Fruit fly (Drosophila melanogaster) whole organism, embryonic: Measurements from ENCODE around the gene CG11378.

Experiments used
- Atf6 ChIP-seq: fragments of 200-800 bp; sonication (Bioruptor generic); IDR thresholded peaks from 2 replicates; pipeline ENCODE4 v1.3.6; 2022; ENCODE audit warnings: missing biosample characterization, missing genetic modification characterization
- Bdp1 ChIP-seq: fragments of 200-800 bp; sonication (Bioruptor generic); optimal IDR thresholded peaks from 3 replicates; lab custom pipeline; 2016; ENCODE audit warnings: missing biosample characterization, missing genetic modification characterization
- CG10654 ChIP-seq: fragments of 200-800 bp; sonication (Bioruptor generic); optimal IDR thresholded peaks from 2 replicates; lab custom pipeline; 2016; ENCODE audit warnings: missing biosample characterization, missing genetic modification characterization
- CG11093 ChIP-seq: fragments of 200-800 bp; sonication (Bioruptor generic); IDR thresholded peaks from 3 replicates; pipeline ENCODE4 v1.3.6; 2022; ENCODE audit warnings: missing biosample characterization, missing genetic modification characterization
- CG13424 ChIP-seq: fragments of 200-800 bp; sonication (Bioruptor generic); optimal IDR thresholded peaks from 2 replicates; lab custom pipeline; 2019; ENCODE audit warnings: missing biosample characterization, mild to moderate bottlenecking, missing genetic modification characterization, moderate library complexity
- CG13894 ChIP-seq: fragments of 200-800 bp; sonication (Bioruptor generic); optimal IDR thresholded peaks from 3 replicates; lab custom pipeline; 2018; ENCODE audit warnings: missing biosample characterization, mild to moderate bottlenecking, missing genetic modification characterization, moderate library complexity
- CG14014 ChIP-seq: fragments of 200-800 bp; sonication (Bioruptor generic); IDR thresholded peaks from 2 replicates; pipeline ENCODE4 v1.3.6; 2022; ENCODE audit warnings: missing biosample characterization, missing genetic modification characterization
- CG17359 ChIP-seq: fragments of 200-800 bp; sonication (Bioruptor generic); optimal IDR thresholded peaks from 3 replicates; lab custom pipeline; 2018; ENCODE audit warnings: missing biosample characterization, mild to moderate bottlenecking, missing genetic modification characterization, moderate library complexity
- CG3847 ChIP-seq: fragments of 200-800 bp; sonication (Bioruptor generic); IDR thresholded peaks from 2 replicates; pipeline ENCODE4 v1.3.6; 2022; ENCODE audit warnings: missing biosample characterization, missing genetic modification characterization
- CG4424 ChIP-seq: fragments of 200-800 bp; sonication (Bioruptor generic); optimal IDR thresholded peaks from 3 replicates; lab custom pipeline; 2016; ENCODE audit warnings: missing biosample characterization, missing genetic modification characterization
- CG4820 ChIP-seq: fragments of 200-800 bp; sonication (Bioruptor generic); optimal IDR thresholded peaks from 3 replicates; lab custom pipeline; 2016; ENCODE audit warnings: missing biosample characterization, missing genetic modification characterization
- CG8290 ChIP-seq, 3 experiments: fragments of 200-800 bp; sonication (Bioruptor generic); optimal IDR thresholded peaks; 2 replicates each; lab custom pipeline; 2016 to 2019; ENCODE audit warnings: missing biosample characterization in 3 of 3, missing genetic modification characterization in 3 of 3, mild to moderate bottlenecking in 2 of 3, moderate library complexity in 1 of 3
- CG9817 ChIP-seq: fragments of 200-800 bp; sonication (Bioruptor generic); optimal IDR thresholded peaks from 2 replicates; lab custom pipeline; 2018; ENCODE audit warnings: missing biosample characterization, mild to moderate bottlenecking, missing genetic modification characterization, moderate library complexity
- CHES-1-like ChIP-seq: fragments of 200-800 bp; sonication (Bioruptor generic); optimal IDR thresholded peaks from 2 replicates; lab custom pipeline; 2016; ENCODE audit warnings: missing biosample characterization, missing genetic modification characterization
- D19A ChIP-seq: fragments of 200-800 bp; optimal IDR thresholded peaks from 3 replicates; lab custom pipeline; 2019; ENCODE audit warnings: missing biosample characterization, mild to moderate bottlenecking, missing genetic modification characterization, moderate library complexity
- Dbx ChIP-seq: fragments of 200-800 bp; sonication (Bioruptor generic); IDR thresholded peaks from 3 replicates; pipeline ENCODE4 v1.3.6; 2022; ENCODE audit warnings: missing biosample characterization, missing genetic modification characterization
- Dip3 ChIP-seq: fragments of 200-800 bp; sonication (Bioruptor generic); optimal IDR thresholded peaks from 3 replicates; lab custom pipeline; 2016; ENCODE audit warnings: missing biosample characterization, missing genetic modification characterization
- Ets97D ChIP-seq: fragments of 200-800 bp; sonication (Bioruptor generic); optimal IDR thresholded peaks from 3 replicates; lab custom pipeline; 2016; ENCODE audit warnings: missing biosample characterization, missing genetic modification characterization
- HmgZ ChIP-seq: fragments of 200-800 bp; sonication (Bioruptor generic); optimal IDR thresholded peaks from 2 replicates; lab custom pipeline; 2018; ENCODE audit warnings: missing biosample characterization, mild to moderate bottlenecking, missing genetic modification characterization
- Hr39 ChIP-seq: fragments of >200 bp; optimal IDR thresholded peaks from 2 replicates; lab custom pipeline; 2017
- NFAT ChIP-seq: fragments of 200-800 bp; sonication (Bioruptor generic); IDR thresholded peaks from 2 replicates; pipeline ENCODE4 v1.3.6; 2022; ENCODE audit warnings: missing biosample characterization, missing genetic modification characterization
- NK7.1 ChIP-seq: fragments of 200-800 bp; sonication (Bioruptor generic); optimal IDR thresholded peaks from 3 replicates; lab custom pipeline; 2016; ENCODE audit warnings: missing biosample characterization, missing genetic modification characterization
- Nf-YB ChIP-seq: fragments of 200-800 bp; sonication (Bioruptor generic); optimal IDR thresholded peaks from 3 replicates; lab custom pipeline; 2019; ENCODE audit warnings: missing biosample characterization, mild to moderate bottlenecking, missing genetic modification characterization, moderate library complexity
- Nf-YC ChIP-seq: fragments of 200-800 bp; optimal IDR thresholded peaks from 3 replicates; lab custom pipeline; 2019; ENCODE audit warnings: missing biosample characterization, mild to moderate bottlenecking, missing genetic modification characterization, moderate library complexity
- NfI ChIP-seq: fragments of 200-800 bp; sonication (Bioruptor generic); optimal IDR thresholded peaks from 3 replicates; lab custom pipeline; 2018; ENCODE audit warnings: missing biosample characterization, mild to moderate bottlenecking, missing genetic modification characterization, moderate library complexity
- PHDP ChIP-seq: fragments of 200-800 bp; sonication (Bioruptor generic); optimal IDR thresholded peaks from 3 replicates; lab custom pipeline; 2018; ENCODE audit warnings: missing biosample characterization, mild to moderate bottlenecking, missing genetic modification characterization, moderate library complexity
- Sox100B ChIP-seq: fragments of 200-800 bp; sonication (Bioruptor generic); optimal IDR thresholded peaks from 3 replicates; lab custom pipeline; 2018; ENCODE audit warnings: missing biosample characterization, mild to moderate bottlenecking, missing genetic modification characterization
- Tbp ChIP-seq: fragments of >200 bp; optimal IDR thresholded peaks from 2 replicates; lab custom pipeline; 2018; ENCODE audit warnings: missing biosample characterization, missing genetic modification characterization
- chm ChIP-seq: fragments of 200-800 bp; sonication (Bioruptor generic); IDR thresholded peaks from 2 replicates; pipeline ENCODE4 v1.3.6; 2022; ENCODE audit warnings: missing biosample characterization, missing genetic modification characterization
- ci ChIP-seq: fragments of 200-800 bp; sonication (Bioruptor generic); IDR thresholded peaks from 3 replicates; pipeline ENCODE4 v1.3.6; 2022; ENCODE audit warnings: missing biosample characterization, missing genetic modification characterization
- cwo ChIP-seq: fragments of 200-800 bp; sonication (Bioruptor generic); optimal IDR thresholded peaks from 3 replicates; lab custom pipeline; 2017; ENCODE audit warnings: missing biosample characterization, missing genetic modification characterization, mild to moderate bottlenecking, moderate library complexity, missing genetic modification reagents
- dimm ChIP-seq: fragments of 200-800 bp; sonication (Bioruptor generic); IDR thresholded peaks from 2 replicates; pipeline ENCODE4 v1.3.6; 2022; ENCODE audit warnings: missing biosample characterization, missing genetic modification characterization
- dysf ChIP-seq: fragments of 200-800 bp; sonication (Bioruptor generic); IDR thresholded peaks from 3 replicates; pipeline ENCODE4 v1.3.6; 2022; ENCODE audit warnings: missing biosample characterization, missing genetic modification characterization
- hbn ChIP-seq: fragments of 200-800 bp; sonication (Bioruptor generic); IDR thresholded peaks from 2 replicates; pipeline ENCODE4 v1.3.6; 2022; ENCODE audit warnings: missing biosample characterization, missing genetic modification characterization; ENCODE audit not compliant: partially characterized antibody
- hkb ChIP-seq, 2 experiments: fragments of 200-800 bp in 1 of 2; fragments of >200 bp in 1 of 2; sonication (Bioruptor generic) in 1 of 2; IDR thresholded peaks in 1 of 2; optimal IDR thresholded peaks in 1 of 2; 2 replicates each; pipeline versions ENCODE4 v1.3.6 to Lab custom; 2017 to 2022; ENCODE audit warnings: missing biosample characterization in 1 of 2, missing genetic modification characterization in 1 of 2
- kah ChIP-seq: fragments of 200-800 bp; sonication (Bioruptor generic); optimal IDR thresholded peaks from 2 replicates; lab custom pipeline; 2018; ENCODE audit warnings: missing biosample characterization, mild to moderate bottlenecking, missing genetic modification characterization
- luna ChIP-seq: fragments of 200-800 bp; sonication (Bioruptor generic); optimal IDR thresholded peaks from 2 replicates; lab custom pipeline; 2016; ENCODE audit warnings: missing biosample characterization, missing genetic modification characterization
- otp ChIP-seq: fragments of 200-800 bp; sonication (Bioruptor generic); IDR thresholded peaks from 3 replicates; pipeline ENCODE4, ENCODE4 v1.3.6; 2022; ENCODE audit warnings: missing biosample characterization, missing genetic modification characterization
- pan ChIP-seq, 4 experiments: fragments of >200 bp in 3 of 4; fragments of 200-800 bp in 1 of 4; sonication (Bioruptor generic) in 1 of 4; optimal IDR thresholded peaks in 3 of 4; IDR thresholded peaks in 1 of 4; 2 replicates each; pipeline versions ENCODE4 v1.3.6 to Lab custom; 2017 to 2022; ENCODE audit warnings: missing biosample characterization in 2 of 4, missing genetic modification characterization in 2 of 4, mixed read lengths in 1 of 4
- prd ChIP-seq, 3 experiments: fragments of >200 bp in 2 of 3; fragments of 200-800 bp in 1 of 3; sonication (Bioruptor generic) in 1 of 3; optimal IDR thresholded peaks in 2 of 3; IDR thresholded peaks in 1 of 3; 2 replicates in 2 of 3; 3 replicates in 1 of 3; pipeline versions ENCODE4 v1.3.6 to Lab custom; 2017 to 2022; ENCODE audit warnings: missing biosample characterization in 1 of 3, missing genetic modification characterization in 1 of 3
- run ChIP-seq: fragments of 200-800 bp; sonication (Bioruptor generic); optimal IDR thresholded peaks from 3 replicates; lab custom pipeline; 2018; ENCODE audit warnings: missing biosample characterization, mild to moderate bottlenecking, missing genetic modification characterization
- sisA ChIP-seq: fragments of 200-800 bp; sonication (Bioruptor generic); IDR thresholded peaks from 2 replicates; pipeline ENCODE4 v1.3.6; 2022; ENCODE audit warnings: missing biosample characterization, missing genetic modification characterization
- stwl ChIP-seq: fragments of 200-800 bp; sonication (Bioruptor generic); optimal IDR thresholded peaks from 3 replicates; lab custom pipeline; 2018; ENCODE audit warnings: missing biosample characterization, mild to moderate bottlenecking, missing genetic modification characterization, moderate library complexity
- tio ChIP-seq: fragments of 200-800 bp; sonication (Bioruptor generic); optimal IDR thresholded peaks from 2 replicates; lab custom pipeline; 2017; ENCODE audit warnings: missing biosample characterization, missing genetic modification characterization, inconsistent platforms

Gene CG11378

DNA sequence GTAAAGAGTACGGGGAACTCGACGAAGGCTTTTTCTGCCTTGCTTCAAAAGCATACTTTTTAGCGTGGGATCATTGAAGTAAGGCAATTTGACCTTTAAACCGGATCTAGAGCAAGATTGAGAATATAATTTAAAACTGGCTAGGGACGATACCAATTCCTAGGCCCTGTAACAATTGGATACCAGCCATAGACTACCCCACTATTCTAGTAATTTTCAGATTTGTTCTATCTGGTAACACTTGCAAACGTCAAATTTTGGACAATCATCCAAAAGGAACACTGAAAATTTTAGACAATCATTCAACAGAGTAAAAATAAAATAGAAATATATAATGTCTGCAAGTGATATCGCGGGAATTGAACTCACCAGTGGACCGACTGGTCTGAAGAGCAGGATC is 25.3 kb upstream of the CG11378 start, which contains the start of gene CG14628:
Gene CG14628, plus strand, starts transcription at position 301 of the 400 bp plus-strand sequence.
- TF ChIP-seq sisA (GFP tag; lab: Robert Waterston, UW) (no peak), stwl (tag; lab: Kevin White, UChicago) (peak; percentile 8)

DNA sequence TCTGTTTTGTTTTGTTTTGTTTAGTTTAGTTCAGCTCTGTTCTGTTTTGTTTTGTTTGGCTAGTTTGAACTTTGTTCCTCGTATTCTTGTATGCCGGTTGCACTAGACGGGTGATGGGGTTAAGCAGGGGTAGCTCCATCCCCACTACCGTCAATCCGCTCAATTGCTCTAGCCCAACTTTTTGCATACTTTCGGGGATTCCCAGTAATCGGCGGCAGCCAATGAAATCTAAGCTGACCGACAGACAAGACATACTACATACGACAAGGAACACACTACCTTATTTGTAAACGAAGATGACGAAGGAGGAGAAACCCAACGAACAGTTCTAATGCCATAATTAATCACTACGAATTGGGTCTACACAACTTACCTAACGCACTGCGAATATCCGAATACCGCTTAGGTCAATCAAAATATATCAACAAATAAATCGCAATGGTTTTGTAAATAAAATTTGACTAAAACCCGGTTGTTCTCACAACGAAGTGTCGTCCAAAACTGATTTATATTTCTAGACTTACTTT is 8.7 kb upstream of the CG11378 start, which contains the start of gene eIF4E7:
Gene eIF4E7, minus strand, starts transcription at position 477 of the 527 bp plus-strand sequence.
- TF ChIP-seq dimm (GFP tag; lab: Robert Waterston, UW), result no peak
- TF ChIP-seq hbn (GFP tag; lab: Robert Waterston, UW), result no peak
- no peak for TF ChIP-seq CG14014 (GFP tag; lab: Robert Waterston, UW)
- no peak for TF ChIP-seq Hr39 (lab: Kevin White, UChicago)
- no peak for TF ChIP-seq CG10654
- no peak for TF ChIP-seq CG8290 (GFP tag; optimal IDR thresholded peaks at IDR 0.05; lab: Kevin White, UChicago)
- TF ChIP-seq CG8290 (tag; optimal IDR thresholded peaks at IDR 0.05; lab: Kevin White, UChicago), result no peak
- peak; percentile 84 for TF ChIP-seq Nf-YB (GFP tag; lab: Kevin White, UChicago)
- TF ChIP-seq run (tag; lab: Kevin White, UChicago), result no peak
- TF ChIP-seq Dip3 (GFP tag; lab: Kevin White, UChicago), result no peak
- TF ChIP-seq Nf-YC (tag; lab: Kevin White, UChicago), result peak; percentile 65
- no peak for TF ChIP-seq luna (GFP tag; lab: Kevin White, UChicago)
- no peak for TF ChIP-seq CG11093 (GFP tag; lab: Robert Waterston, UW)

DNA sequence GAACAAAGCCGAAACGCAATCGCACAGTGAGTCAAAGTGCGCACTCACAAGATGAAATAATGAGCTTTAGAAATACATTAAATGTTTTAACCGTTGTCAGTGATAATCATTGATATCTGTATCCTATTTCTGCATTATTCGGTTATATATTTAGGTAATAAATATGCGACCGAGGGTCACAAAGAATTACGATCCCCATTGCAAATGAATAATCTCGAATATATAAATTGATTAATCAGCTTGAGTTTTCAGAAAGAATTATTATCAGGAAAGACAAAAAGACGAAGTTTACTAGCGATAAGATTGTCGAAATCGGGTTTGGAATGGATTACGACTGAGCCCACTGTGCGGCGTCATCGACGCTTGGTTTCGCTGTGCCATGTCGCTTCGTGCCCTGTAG is 390 bp downstream of the CG11378 start:
- peak; percentile 58 for TF ChIP-seq PHDP
- no peak for TF ChIP-seq NFAT (GFP tag; lab: Robert Waterston, UW)
- no peak for TF ChIP-seq Bdp1
- peak; percentile 57 for TF ChIP-seq Atf6
- peak; percentile 34 for TF ChIP-seq HmgZ (tag; lab: Kevin White, UChicago)
- TF ChIP-seq ci (GFP tag; lab: Robert Waterston, UW), result no peak; the same call in 2 of the 3 replicates
- peak; percentile 8 for TF ChIP-seq CG4820
- peak; percentile 13 for TF ChIP-seq luna (GFP tag; lab: Kevin White, UChicago)
- TF ChIP-seq CHES-1-like (GFP tag; lab: Kevin White, UChicago), result no peak
- peak; percentile 40 for TF ChIP-seq D19A (tag; lab: Kevin White, UChicago)
- TF ChIP-seq NfI (GFP tag; lab: Kevin White, UChicago), result peak; percentile 47
- TF ChIP-seq Ets97D (GFP tag; lab: Kevin White, UChicago), result no peak
- peak; percentile 15 for TF ChIP-seq NK7.1
- no peak for TF ChIP-seq otp (GFP tag; lab: Robert Waterston, UW)
- peak; percentile 30 for TF ChIP-seq tio
- no peak for TF ChIP-seq Tbp (GFP tag; lab: Kevin White, UChicago)
- peak; percentile 9 for TF ChIP-seq CG9817 (tag; lab: Kevin White, UChicago)
- TF ChIP-seq CG17359 (tag; lab: Kevin White, UChicago), result no peak
- TF ChIP-seq CG13424 (tag; lab: Kevin White, UChicago), result peak; percentile 59
- peak; percentile 49 for TF ChIP-seq Sox100B (GFP tag; lab: Kevin White, UChicago)
- no peak for TF ChIP-seq chm (GFP tag; lab: Robert Waterston, UW)
- no peak for TF ChIP-seq CG8290 (GFP tag; optimal IDR thresholded peaks at IDR 0.05; lab: Kevin White, UChicago)
- peak in 1 of 2 experiments; percentile 8 for TF ChIP-seq CG8290 (tag; optimal IDR thresholded peaks at IDR 0.05; lab: Kevin White, UChicago)
- peak; percentile 23 for TF ChIP-seq Nf-YC (tag; lab: Kevin White, UChicago)
- TF ChIP-seq CG13894 (tag; lab: Kevin White, UChicago), result no peak
- peak; percentile 66; the same call in 2 of the 3 replicates for TF ChIP-seq dysf (GFP tag; lab: Robert Waterston, UW)
- peak; percentile 54 for TF ChIP-seq cwo (GFP tag; lab: Kevin White, UChicago)
- peak; percentile 44 for TF ChIP-seq CG4424 (GFP tag; lab: Kevin White, UChicago)
- no peak for TF ChIP-seq prd (optimal IDR thresholded peaks at IDR 0.05; lab: Kevin White, UChicago)
- TF ChIP-seq prd (GFP tag; IDR thresholded peaks at IDR 0.05; lab: Robert Waterston, UW), result 0 out of 3 replicates have a peak, but pooled peaks have one; percentile 31
- no peak for TF ChIP-seq hkb (optimal IDR thresholded peaks at IDR 0.05; lab: Kevin White, UChicago)
- TF ChIP-seq hkb (GFP tag; IDR thresholded peaks at IDR 0.05; lab: Robert Waterston, UW), result 0 out of 2 replicates have a peak, but pooled peaks have one; percentile 40
- no peak for TF ChIP-seq pan (optimal IDR thresholded peaks at IDR 0.05; lab: Kevin White, UChicago)
- peak in 1 of 2 experiments; percentile 45 for TF ChIP-seq pan (GFP tag; optimal IDR thresholded peaks at IDR 0.05 in 1 of 2, IDR thresholded peaks at IDR 0.05 in 1 of 2)
- TF ChIP-seq Dbx, result no peak
- no peak for TF ChIP-seq kah (GFP tag; lab: Kevin White, UChicago)
- 0 out of 2 replicates have a peak, but pooled peaks have one; percentile 25 for TF ChIP-seq CG3847
